Fruit fly (Drosophila melanogaster) whole organism, wandering third instar larva: Measurements from ENCODE around the gene vret.

Source experiments
- Abd-B ChIP-seq: fragments of >200 bp; optimal IDR thresholded peaks from 2 replicates; lab custom pipeline; 2017; ENCODE audit warnings: missing biosample characterization, missing genetic modification characterization
- CG32264 ChIP-seq: fragments of 200-800 bp; sonication (Bioruptor generic); optimal IDR thresholded peaks from 2 replicates; lab custom pipeline; 2016; ENCODE audit warnings: missing biosample characterization, missing genetic modification characterization
- CG9705 ChIP-seq: fragments of 200-800 bp; sonication (Bioruptor generic); optimal IDR thresholded peaks from 2 replicates; lab custom pipeline; 2018; ENCODE audit warnings: missing biosample characterization, mild to moderate bottlenecking, missing genetic modification characterization
- CrebA ChIP-seq: fragments of 200-800 bp; sonication (Bioruptor generic); optimal IDR thresholded peaks from 2 replicates; lab custom pipeline; 2016; ENCODE audit warnings: missing biosample characterization, mild to moderate bottlenecking, missing genetic modification characterization, borderline replicate concordance
- Dfd ChIP-seq: fragments of >200 bp; optimal IDR thresholded peaks from 2 replicates; lab custom pipeline; 2017; ENCODE audit warnings: missing biosample characterization, missing genetic modification characterization
- Dif ChIP-seq: fragments of 200-275, 200-300 bp; sonication (Bioruptor generic); optimal IDR thresholded peaks from 2 replicates; lab custom pipeline; 2018; ENCODE audit warnings: missing biosample characterization, missing genetic modification characterization; ENCODE audit not compliant: partially characterized antibody
- GATAd ChIP-seq: sonication (Bioruptor generic); optimal IDR thresholded peaks from 2 replicates; lab custom pipeline; 2016; ENCODE audit warnings: missing biosample characterization, missing genetic modification characterization
- HLH106 ChIP-seq: fragments of 200-800 bp; optimal IDR thresholded peaks from 3 replicates; lab custom pipeline; 2019; ENCODE audit warnings: missing biosample characterization, mild to moderate bottlenecking, missing genetic modification characterization, moderate library complexity
- Hnf4 ChIP-seq: fragments of 200-800 bp; sonication (Bioruptor generic); optimal IDR thresholded peaks from 2 replicates; lab custom pipeline; 2016; ENCODE audit warnings: missing biosample characterization, mild to moderate bottlenecking, missing genetic modification characterization
- Hr78 ChIP-seq: fragments of >200 bp; optimal IDR thresholded peaks from 2 replicates; lab custom pipeline; 2017; ENCODE audit warnings: missing biosample characterization, missing genetic modification characterization
- Hr83 ChIP-seq: fragments of 200-300 bp; sonication (Bioruptor generic); optimal IDR thresholded peaks from 2 replicates; lab custom pipeline; 2016; ENCODE audit warnings: missing biosample characterization, mild to moderate bottlenecking, missing genetic modification characterization, moderate library complexity; ENCODE audit not compliant: poor library complexity, severe bottlenecking
- Jra ChIP-seq: sonication (Bioruptor generic); optimal IDR thresholded peaks from 2 replicates; lab custom pipeline; 2016; ENCODE audit warnings: missing biosample characterization, missing genetic modification characterization
- Mio ChIP-seq: sonication (Bioruptor generic); optimal IDR thresholded peaks from 2 replicates; lab custom pipeline; 2016; ENCODE audit warnings: missing biosample characterization, missing genetic modification characterization
- Myc ChIP-seq: fragments of >200 bp; optimal IDR thresholded peaks from 2 replicates; lab custom pipeline; 2017
- N ChIP-seq: fragments of >200 bp; optimal IDR thresholded peaks from 2 replicates; lab custom pipeline; 2018; ENCODE audit warnings: missing biosample characterization, missing external identifiers, missing genetic modification characterization
- OdsH ChIP-seq: fragments of 200-800 bp; sonication (Bioruptor generic); optimal IDR thresholded peaks from 2 replicates; lab custom pipeline; 2016; ENCODE audit warnings: missing biosample characterization, mild to moderate bottlenecking, missing genetic modification characterization
- Rel ChIP-seq, 2 experiments: fragments of 200-800 bp; sonication (Bioruptor generic) in 1 of 2; optimal IDR thresholded peaks; 2 replicates in 1 of 2; 3 replicates in 1 of 2; lab custom pipeline; 2016 to 2019; ENCODE audit warnings: mild to moderate bottlenecking in 2 of 2, missing biosample characterization in 2 of 2, missing genetic modification characterization in 2 of 2, moderate library complexity in 1 of 2
- Sp1 ChIP-seq: fragments of 200-800 bp; sonication (Bioruptor generic); optimal IDR thresholded peaks from 3 replicates; lab custom pipeline; 2019; ENCODE audit warnings: missing biosample characterization, mild to moderate bottlenecking, missing genetic modification characterization, moderate library complexity
- Vsx2 ChIP-seq: fragments of 200-300, 225-300 bp; sonication (Bioruptor generic); optimal IDR thresholded peaks from 2 replicates; lab custom pipeline; 2018; ENCODE audit warnings: missing biosample characterization, missing genetic modification characterization; ENCODE audit not compliant: partially characterized antibody
- br ChIP-seq: fragments of 200-800 bp; sonication (Bioruptor generic); optimal IDR thresholded peaks from 2 replicates; lab custom pipeline; 2016; ENCODE audit warnings: missing biosample characterization, missing genetic modification characterization
- brk ChIP-seq: fragments of 200-800 bp; sonication (Bioruptor generic); optimal IDR thresholded peaks from 2 replicates; lab custom pipeline; 2016; ENCODE audit warnings: missing biosample characterization, mild to moderate bottlenecking, missing genetic modification characterization
- dl ChIP-seq, 2 experiments: fragments of 175-275, 200-275 bp in 1 of 2; fragments of 200-275 bp in 1 of 2; sonication (Bioruptor generic); optimal IDR thresholded peaks; lab custom pipeline; 2018; ENCODE audit warnings: mild to moderate bottlenecking in 2 of 2, missing biosample characterization in 2 of 2, missing genetic modification characterization in 2 of 2, moderate library complexity in 2 of 2; ENCODE audit not compliant: partially characterized antibody in 2 of 2, insufficient read depth in 1 of 2
- dmrt93B ChIP-seq: fragments of 200-800 bp; sonication (Bioruptor generic); optimal IDR thresholded peaks from 2 replicates; lab custom pipeline; 2018; ENCODE audit warnings: missing biosample characterization, mild to moderate bottlenecking, missing genetic modification characterization
- dsf ChIP-seq: sonication (Bioruptor generic); optimal IDR thresholded peaks from 2 replicates; lab custom pipeline; 2016; ENCODE audit warnings: missing biosample characterization, missing genetic modification characterization, borderline replicate concordance
- ey ChIP-seq: fragments of 200-800 bp; sonication (Bioruptor generic); optimal IDR thresholded peaks from 2 replicates; lab custom pipeline; 2016; ENCODE audit warnings: missing biosample characterization, missing genetic modification characterization
- foxo ChIP-seq, 2 experiments: fragments of 200-800 bp; sonication (Bioruptor generic); optimal IDR thresholded peaks; 2 replicates in 1 of 2; 3 replicates in 1 of 2; lab custom pipeline; 2016 to 2017; ENCODE audit warnings: missing biosample characterization in 2 of 2, missing genetic modification characterization in 2 of 2
- fru ChIP-seq: fragments of 200-800 bp; sonication (Bioruptor generic); optimal IDR thresholded peaks from 3 replicates; lab custom pipeline; 2016; ENCODE audit warnings: missing biosample characterization, mild to moderate bottlenecking, missing genetic modification characterization
- h ChIP-seq: fragments of 200-800 bp; sonication (Bioruptor generic); optimal IDR thresholded peaks from 3 replicates; lab custom pipeline; 2016; ENCODE audit warnings: missing biosample characterization, mild to moderate bottlenecking, missing genetic modification characterization
- jim ChIP-seq: fragments of 175-275, 200-325 bp; sonication (Bioruptor generic); optimal IDR thresholded peaks from 2 replicates; lab custom pipeline; 2016; ENCODE audit warnings: missing biosample characterization, mild to moderate bottlenecking, missing genetic modification characterization
- lola ChIP-seq: fragments of >200 bp; optimal IDR thresholded peaks from 2 replicates; lab custom pipeline; 2017; ENCODE audit warnings: missing biosample characterization, missing genetic modification characterization
- pan ChIP-seq: fragments of >200 bp; optimal IDR thresholded peaks from 2 replicates; lab custom pipeline; 2017
- psq ChIP-seq: fragments of 200-800 bp; sonication (Bioruptor generic); optimal IDR thresholded peaks from 3 replicates; lab custom pipeline; 2017; ENCODE audit warnings: missing biosample characterization, mild to moderate bottlenecking, missing genetic modification characterization, moderate library complexity
- rgr ChIP-seq: fragments of 200-800 bp; sonication (Bioruptor generic); optimal IDR thresholded peaks from 3 replicates; lab custom pipeline; 2016; ENCODE audit warnings: missing biosample characterization, mild to moderate bottlenecking, missing genetic modification characterization
- sage ChIP-seq: fragments of 200-800 bp; sonication (Bioruptor generic); optimal IDR thresholded peaks from 2 replicates; lab custom pipeline; 2016; ENCODE audit warnings: missing biosample characterization, mild to moderate bottlenecking, missing genetic modification characterization
- sv ChIP-seq: fragments of 200-800 bp; sonication (Bioruptor generic); optimal IDR thresholded peaks from 3 replicates; lab custom pipeline; 2016; ENCODE audit warnings: missing biosample characterization, missing genetic modification characterization
- tai ChIP-seq: sonication (Bioruptor generic); optimal IDR thresholded peaks from 2 replicates; lab custom pipeline; 2016; ENCODE audit warnings: missing biosample characterization, missing genetic modification characterization
- usp ChIP-seq: fragments of >200 bp; optimal IDR thresholded peaks from 2 replicates; lab custom pipeline; 2017; ENCODE audit warnings: missing biosample characterization, missing genetic modification characterization
- woc ChIP-seq: sonication (Bioruptor generic); optimal IDR thresholded peaks from 2 replicates; lab custom pipeline; 2016; ENCODE audit warnings: missing biosample characterization, mild to moderate bottlenecking, missing genetic modification characterization

vret gene

dm6 chr3R:22753600-22753894, 8.2 kb upstream of the vret start:
- TF ChIP-seq usp: no peak
- TF ChIP-seq Rel (GFP tag; optimal IDR thresholded peaks at IDR 0.05; lab: Kevin White, UChicago): no peak
- peak; percentile 33 for TF ChIP-seq Rel (tag; optimal IDR thresholded peaks at IDR 0.05; lab: Kevin White, UChicago)
- TF ChIP-seq ey: no peak
- TF ChIP-seq Hr83 (GFP tag; lab: Kevin White, UChicago): peak; percentile 6
- no peak for TF ChIP-seq Jra
- no peak for TF ChIP-seq Hnf4
- TF ChIP-seq fru (GFP tag; lab: Kevin White, UChicago): no peak
- TF ChIP-seq CG32264 (GFP tag; lab: Kevin White, UChicago): no peak
- TF ChIP-seq pan (lab: Kevin White, UChicago): no peak
- no peak for TF ChIP-seq Sp1 (GFP tag; lab: Kevin White, UChicago)
- TF ChIP-seq Dfd (GFP tag; lab: Kevin White, UChicago): no peak
- no peak for TF ChIP-seq br (GFP tag; lab: Kevin White, UChicago)

- TF ChIP-seq CG32264 (GFP tag; lab: Kevin White, UChicago) (no peak), Mio (GFP tag; lab: Kevin White, UChicago) (no peak), brk (GFP tag; lab: Kevin White, UChicago) (no peak), psq (no peak), h (no peak), pan (lab: Kevin White, UChicago) (no peak), Hnf4 (no peak), sage (no peak), br (GFP tag; lab: Kevin White, UChicago) (no peak), tai (no peak), Vsx2 (GFP tag; lab: Kevin White, UChicago) (no peak)
Measured at dm6 chr3R:22752929-22753328, 7.5 kb upstream of the vret start.

dm6 chr3R:22751698-22752097, 6.3 kb upstream of the vret start:
- TF ChIP-seq Sp1 (GFP tag; lab: Kevin White, UChicago): no peak

dm6 chr3R:22751111-22751510, 5.7 kb upstream of the vret start:
- no peak for TF ChIP-seq sv (GFP tag; lab: Kevin White, UChicago)
- peak; percentile 5 for TF ChIP-seq ey
- no peak for TF ChIP-seq jim
- TF ChIP-seq rgr (GFP tag; lab: Kevin White, UChicago): peak; percentile 11
- no peak for TF ChIP-seq Hr83 (GFP tag; lab: Kevin White, UChicago)
- TF ChIP-seq woc (GFP tag; lab: Kevin White, UChicago): no peak
- peak; percentile 6 for TF ChIP-seq N (GFP tag; lab: Kevin White, UChicago)

- TF ChIP-seq CG32264 (GFP tag; lab: Kevin White, UChicago) (no peak), ey (peak; percentile 86), Vsx2 (GFP tag; lab: Kevin White, UChicago) (no peak), rgr (GFP tag; lab: Kevin White, UChicago) (peak; percentile 89), fru (GFP tag; lab: Kevin White, UChicago) (peak; percentile 86), pan (lab: Kevin White, UChicago) (no peak), GATAd (peak; percentile 49), jim (no peak), Hr78 (GFP tag; lab: Kevin White, UChicago) (no peak), woc (GFP tag; lab: Kevin White, UChicago) (no peak), sage (no peak), Sp1 (GFP tag; lab: Kevin White, UChicago) (peak; percentile 83), HLH106 (tag; lab: Kevin White, UChicago) (peak; percentile 86), tai (no peak), Myc (lab: Kevin White, UChicago) (no peak), h (peak; percentile 8), Hnf4 (no peak), Abd-B (no peak), Dfd (GFP tag; lab: Kevin White, UChicago) (no peak), sv (GFP tag; lab: Kevin White, UChicago) (peak; percentile 69), lola (GFP tag; lab: Kevin White, UChicago) (no peak), CG9705 (GFP tag; lab: Kevin White, UChicago) (peak; percentile 78), br (GFP tag; lab: Kevin White, UChicago) (peak; percentile 85), foxo (GFP tag; optimal IDR thresholded peaks at IDR 0.05; lab: Kevin White, UChicago) (peak; percentile 59 to 90), Mio (GFP tag; lab: Kevin White, UChicago) (no peak), Dif (GFP tag; lab: Kevin White, UChicago) (no peak), usp (no peak), psq (peak; percentile 64), brk (GFP tag; lab: Kevin White, UChicago) (no peak), Jra (no peak), dmrt93B (GFP tag; lab: Kevin White, UChicago) (no peak), dl (GFP tag; optimal IDR thresholded peaks at IDR 0.05; lab: Kevin White, UChicago; ENCODE audit: insufficient read depth in 1 of 2, partially characterized antibody in 2 of 2) (no peak), OdsH (GFP tag; lab: Kevin White, UChicago) (peak; percentile 65), Rel (GFP tag; optimal IDR thresholded peaks at IDR 0.05; lab: Kevin White, UChicago) (no peak), Rel (tag; optimal IDR thresholded peaks at IDR 0.05; lab: Kevin White, UChicago) (peak; percentile 56), Hr83 (GFP tag; lab: Kevin White, UChicago) (peak; percentile 82), N (GFP tag; lab: Kevin White, UChicago) (no peak), dsf (GFP tag; lab: Kevin White, UChicago) (no peak), CrebA (GFP tag; lab: Kevin White, UChicago) (no peak)
Measured at dm6 chr3R:22750534-22750947, 5.2 kb upstream of the vret start, which contains the start of the genes rumi, CG7029 and Usp12-46. Gene rumi, minus strand, starts transcription at chr3R:22750597. Gene CG7029, plus strand, starts transcription at chr3R:22750901. Gene Usp12-46, plus strand, starts transcription at chr3R:22750901.
